Worm (Caenorhabditis elegans): ENCODE data around the gene rei-1.
A peak's percentile ranks its signal among the peaks of the same experiment; 100 is the strongest.

Gene rei-1

ce11 chrIII:4099884-4100596, 2.0 kb upstream of the rei-1 start (continued):
- TF ChIP-seq elt-2 (tag; optimal IDR thresholded peaks at IDR 0.05) (no peak), fos-1 (tag; optimal IDR thresholded peaks at IDR 0.05) (no peak), tlp-1 (tag; optimal IDR thresholded peaks at IDR 0.05) (no peak), rnt-1 (tag; optimal IDR thresholded peaks at IDR 0.05) (peak; percentile 31), efl-1 (optimal IDR thresholded peaks at IDR 0.05) (peak; percentile 24 to 54), efl-1 (GFP tag; optimal IDR thresholded peaks at IDR 0.05 in 1 of 2) (peak; percentile 28 to 95), ceh-8 (GFP tag; optimal IDR thresholded peaks at IDR 0.05) (no peak), sox-4 (tag; optimal IDR thresholded peaks at IDR 0.05) (no peak), fkh-10 (GFP tag; optimal IDR thresholded peaks at IDR 0.05) (no peak), nhr-28 (tag; optimal IDR thresholded peaks at IDR 0.05) (no peak), mdl-1 (tag; optimal IDR thresholded peaks at IDR 0.05) (peak in 1 of 2 experiments; percentile 17), pag-3 (tag; optimal IDR thresholded peaks at IDR 0.05; ENCODE audit: borderline replicate concordance, insufficient read depth) (peak; percentile 78), nhr-77 (tag; optimal IDR thresholded peaks at IDR 0.05) (peak; percentile 19), hlh-4 (tag; optimal IDR thresholded peaks at IDR 0.05) (no peak), ceh-63 (GFP tag; optimal IDR thresholded peaks at IDR 0.05) (no peak), dpl-1 (GFP tag; optimal IDR thresholded peaks at IDR 0.05) (peak; percentile 40 to 61 (median 60)), C04F5.9 (tag; optimal IDR thresholded peaks at IDR 0.05) (no peak), nhr-47 (tag; optimal IDR thresholded peaks at IDR 0.05) (peak; percentile 50), blmp-1 (tag; optimal IDR thresholded peaks at IDR 0.05) (peak; percentile 94), skn-1 (tag; optimal IDR thresholded peaks at IDR 0.05) (peak; percentile 88), nhr-19 (GFP tag; conservative IDR thresholded peaks at IDR 0.05) (peak; percentile 77), elt-3 (tag; optimal IDR thresholded peaks at IDR 0.05) (peak in 5 of 6 experiments; percentile 8 to 93 (median 41)), nhr-12 (tag; optimal IDR thresholded peaks at IDR 0.05) (no peak), ztf-4 (tag; optimal IDR thresholded peaks at IDR 0.05) (peak; percentile 48), pqm-1 (tag; optimal IDR thresholded peaks at IDR 0.05) (no peak), jun-1 (tag; optimal IDR thresholded peaks at IDR 0.05) (peak; percentile 30), lin-39 (tag; optimal IDR thresholded peaks at IDR 0.05) (peak; percentile 56), snpc-4 (tag; optimal IDR thresholded peaks at IDR 0.05) (peak; percentile 29), egl-27 (tag; optimal IDR thresholded peaks at IDR 0.05) (no peak), lir-3 (tag; optimal IDR thresholded peaks at IDR 0.05; ENCODE audit: poor library complexity) (peak; percentile 50), unc-86 (tag; optimal IDR thresholded peaks at IDR 0.05) (no peak), nhr-85 (tag) (peak; percentile 98), aly-2 (tag; optimal IDR thresholded peaks at IDR 0.05) (no peak), lin-35 (GFP tag; optimal IDR thresholded peaks at IDR 0.05) (peak; percentile 44 to 69), ces-1 (GFP tag; optimal IDR thresholded peaks at IDR 0.05) (no peak), irx-1 (tag; optimal IDR thresholded peaks at IDR 0.05) (peak; percentile 28)

- TF ChIP-seq nhr-85 (tag) (peak; percentile 42), efl-1 (optimal IDR thresholded peaks at IDR 0.05) (no peak), efl-1 (GFP tag; optimal IDR thresholded peaks at IDR 0.05 in 1 of 2) (peak in 1 of 2 experiments; percentile 90), ztf-4 (tag; optimal IDR thresholded peaks at IDR 0.05) (no peak), nhr-20 (tag; optimal IDR thresholded peaks at IDR 0.05) (peak; percentile 15)
Observed at ce11 chrIII:4098751-4099150, 761 bp upstream of the rei-1 start.

- peak in 1 of 2 experiments; percentile 22 for TF ChIP-seq lin-35 (GFP tag; optimal IDR thresholded peaks at IDR 0.05)
- TF ChIP-seq snu-23 (GFP tag; optimal IDR thresholded peaks at IDR 0.05): peak; percentile 22
- TF ChIP-seq nhr-47 (tag; optimal IDR thresholded peaks at IDR 0.05): peak; percentile 6
- no peak for TF ChIP-seq nhr-12 (tag; optimal IDR thresholded peaks at IDR 0.05)
- TF ChIP-seq Y116A8C.19 (tag; optimal IDR thresholded peaks at IDR 0.05; ENCODE audit: borderline replicate concordance): no peak
- no peak for TF ChIP-seq elt-3 (tag; optimal IDR thresholded peaks at IDR 0.05)
- TF ChIP-seq efl-1 (optimal IDR thresholded peaks at IDR 0.05): peak in 1 of 2 experiments; percentile 44
- TF ChIP-seq efl-1 (GFP tag; optimal IDR thresholded peaks at IDR 0.05 in 1 of 2): peak in 1 of 2 experiments; percentile 47
- TF ChIP-seq ztf-4 (tag; optimal IDR thresholded peaks at IDR 0.05): peak; percentile 4
- no peak for TF ChIP-seq C34B4.2 (tag; optimal IDR thresholded peaks at IDR 0.05)
- TF ChIP-seq swsn-7 (tag; optimal IDR thresholded peaks at IDR 0.05): no peak
- peak; percentile 72 for TF ChIP-seq nhr-85 (tag)
- peak; percentile 55 for TF ChIP-seq F16B12.6 (tag; optimal IDR thresholded peaks at IDR 0.05)
Observed at ce11 chrIII:4096370-4096842, 1.6 kb downstream of the rei-1 start.
